Worm (Caenorhabditis elegans): ENCODE results near the gene lgc-23.

DNA sequence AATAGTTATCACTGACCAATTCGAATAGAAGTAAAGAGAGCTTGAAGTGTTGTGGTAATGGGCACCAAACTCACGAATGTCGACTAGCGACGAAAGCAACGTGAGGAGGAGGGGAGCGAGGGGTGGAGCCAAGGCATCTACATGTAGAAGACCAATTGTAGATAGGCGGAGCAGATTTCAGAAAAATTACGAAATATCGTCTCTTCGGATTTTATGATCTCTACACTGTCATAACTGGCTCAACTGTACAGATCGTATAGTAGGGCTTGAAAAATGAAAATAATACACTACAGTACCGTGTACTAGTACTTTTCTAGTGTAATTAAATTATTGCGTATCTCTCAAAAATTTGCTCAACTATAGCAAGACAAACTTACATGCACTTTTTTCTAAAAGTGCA lies 28.0 kb downstream of the lgc-23 start, which contains the start of gene W03G11.4:
- TF ChIP-seq snpc-4 (tag; optimal IDR thresholded peaks at IDR 0.05) (no peak), unc-120 (tag; optimal IDR thresholded peaks at IDR 0.05; ENCODE audit: poor library complexity, severe bottlenecking) (no peak), lsy-2 (tag; optimal IDR thresholded peaks at IDR 0.05) (no peak), ztf-11 (tag; optimal IDR thresholded peaks at IDR 0.05) (no peak), pha-4 (tag; optimal IDR thresholded peaks at IDR 0.05) (no peak), nhr-28 (tag; optimal IDR thresholded peaks at IDR 0.05) (no peak), zip-8 (tag; optimal IDR thresholded peaks at IDR 0.05) (no peak), unc-62 (GFP tag; optimal IDR thresholded peaks at IDR 0.05) (no peak), elt-3 (tag; optimal IDR thresholded peaks at IDR 0.05) (no peak), mls-2 (tag; optimal IDR thresholded peaks at IDR 0.05) (no peak), lin-13 (tag; optimal IDR thresholded peaks at IDR 0.05) (no peak)

Data from whole organism, mixed stage, embryonic.